Fruit fly (Drosophila melanogaster) whole organism, embryonic: ENCODE results near the gene CG13482.

Experiments
- Abd-B ChIP-seq: fragments of 200-800 bp; sonication (Bioruptor generic); optimal IDR thresholded peaks from 2 replicates; lab custom pipeline; 2018; ENCODE audit warnings: missing biosample characterization, mild to moderate bottlenecking, missing genetic modification characterization, moderate library complexity
- BtbVII ChIP-seq: fragments of 200-800 bp; sonication (Bioruptor generic); optimal IDR thresholded peaks from 3 replicates; lab custom pipeline; 2017; ENCODE audit warnings: missing biosample characterization, mild to moderate bottlenecking, missing genetic modification characterization
- CG11085 ChIP-seq: fragments of 200-800 bp; sonication (Bioruptor generic); IDR thresholded peaks from 2 replicates; pipeline ENCODE4 v1.3.6; 2022; ENCODE audit warnings: missing biosample characterization, missing genetic modification characterization
- CG14710 ChIP-seq: fragments of 200-800 bp; sonication (Bioruptor generic); optimal IDR thresholded peaks from 3 replicates; lab custom pipeline; 2019; ENCODE audit warnings: missing biosample characterization, mild to moderate bottlenecking, missing genetic modification characterization, moderate library complexity
- CG15479 ChIP-seq: fragments of 200-800 bp; sonication (Bioruptor generic); optimal IDR thresholded peaks from 3 replicates; lab custom pipeline; 2019; ENCODE audit warnings: missing biosample characterization, mild to moderate bottlenecking, missing genetic modification characterization, moderate library complexity
- CG17186 ChIP-seq: fragments of 200-800 bp; sonication (Bioruptor generic); optimal IDR thresholded peaks from 3 replicates; lab custom pipeline; 2017; ENCODE audit warnings: missing biosample characterization, missing genetic modification reagents, missing genetic modification characterization
- CG17612 ChIP-seq: fragments of 200-800 bp; sonication (Bioruptor generic); IDR thresholded peaks from 2 replicates; pipeline ENCODE4 v1.3.6; 2022; ENCODE audit warnings: missing biosample characterization, missing genetic modification characterization
- CG18599 ChIP-seq: fragments of 200-800 bp; sonication (Bioruptor generic); optimal IDR thresholded peaks from 3 replicates; lab custom pipeline; 2017; ENCODE audit warnings: missing biosample characterization, missing genetic modification characterization, mild to moderate bottlenecking, moderate library complexity, missing genetic modification reagents
- CG3281 ChIP-seq: fragments of 200-800 bp; sonication (Bioruptor generic); optimal IDR thresholded peaks from 3 replicates; lab custom pipeline; 2017; ENCODE audit warnings: missing biosample characterization, mild to moderate bottlenecking, missing genetic modification characterization
- CG3407 ChIP-seq: fragments of 200-800 bp; sonication (Bioruptor generic); optimal IDR thresholded peaks from 2 replicates; lab custom pipeline; 2018; ENCODE audit warnings: missing biosample characterization, mild to moderate bottlenecking, missing genetic modification characterization
- CG3838 ChIP-seq: fragments of 200-800 bp; sonication (Bioruptor generic); optimal IDR thresholded peaks from 3 replicates; lab custom pipeline; 2016; ENCODE audit warnings: missing biosample characterization, missing genetic modification characterization
- CG3995 ChIP-seq: fragments of 200-800 bp; sonication (Bioruptor generic); optimal IDR thresholded peaks from 3 replicates; lab custom pipeline; 2016; ENCODE audit warnings: missing biosample characterization, missing genetic modification characterization
- CG6689 ChIP-seq: fragments of 200-800 bp; sonication (Bioruptor generic); IDR thresholded peaks from 2 replicates; pipeline ENCODE4 v1.3.6; 2022; ENCODE audit warnings: missing biosample characterization, missing genetic modification characterization
- CG6765 ChIP-seq: fragments of 200-800 bp; sonication (Bioruptor generic); optimal IDR thresholded peaks from 3 replicates; lab custom pipeline; 2017; ENCODE audit warnings: missing biosample characterization, mild to moderate bottlenecking, missing genetic modification characterization
- CG6791 ChIP-seq: fragments of 200-800 bp; sonication (Bioruptor generic); IDR thresholded peaks from 3 replicates; pipeline ENCODE4 v1.3.6; 2022; ENCODE audit warnings: missing biosample characterization, missing genetic modification characterization; ENCODE audit not compliant: partially characterized antibody
- CG6854 ChIP-seq: fragments of 200-800 bp; sonication (Bioruptor generic); optimal IDR thresholded peaks from 3 replicates; lab custom pipeline; 2017; ENCODE audit warnings: missing biosample characterization, mild to moderate bottlenecking, missing genetic modification characterization
- CG7928 ChIP-seq: fragments of 200-800 bp; sonication (Bioruptor generic); optimal IDR thresholded peaks from 2 replicates; lab custom pipeline; 2017; ENCODE audit warnings: missing biosample characterization, mild to moderate bottlenecking, missing genetic modification characterization
- CG8281 ChIP-seq: fragments of 200-800 bp; sonication (Bioruptor generic); optimal IDR thresholded peaks from 2 replicates; lab custom pipeline; 2018; ENCODE audit warnings: missing biosample characterization, mild to moderate bottlenecking, missing genetic modification characterization, moderate library complexity
- CG8944 ChIP-seq: fragments of 200-800 bp; sonication (Bioruptor generic); optimal IDR thresholded peaks from 3 replicates; lab custom pipeline; 2016; ENCODE audit warnings: missing biosample characterization, missing genetic modification characterization
- D ChIP-seq, 2 experiments: fragments of 200-800 bp in 1 of 2; fragments of >200 bp in 1 of 2; sonication (Bioruptor generic) in 1 of 2; optimal IDR thresholded peaks; 2 replicates in 1 of 2; 3 replicates in 1 of 2; lab custom pipeline; 2017; ENCODE audit warnings: mild to moderate bottlenecking in 1 of 2, missing biosample characterization in 1 of 2, missing genetic modification characterization in 1 of 2, missing genetic modification reagents in 1 of 2
- Dbx ChIP-seq: fragments of 200-800 bp; sonication (Bioruptor generic); IDR thresholded peaks from 3 replicates; pipeline ENCODE4 v1.3.6; 2022; ENCODE audit warnings: missing biosample characterization, missing genetic modification characterization
- Fer2 ChIP-seq: fragments of 200-800 bp; sonication (Bioruptor generic); optimal IDR thresholded peaks from 2 replicates; lab custom pipeline; 2018; ENCODE audit warnings: missing biosample characterization, mild to moderate bottlenecking, missing genetic modification characterization, moderate library complexity
- HLH4C ChIP-seq: fragments of 200-800 bp; sonication (Bioruptor generic); IDR thresholded peaks from 3 replicates; pipeline ENCODE4 v1.3.6; 2022; ENCODE audit warnings: missing biosample characterization, missing genetic modification characterization; ENCODE audit not compliant: partially characterized antibody
- Hand ChIP-seq: fragments of 200-800 bp; sonication (Bioruptor generic); optimal IDR thresholded peaks from 2 replicates; lab custom pipeline; 2017; ENCODE audit warnings: mild to moderate bottlenecking, missing biosample characterization, missing genetic modification reagents, missing genetic modification characterization
- HmgD ChIP-seq: fragments of 200-800 bp; sonication (Bioruptor generic); optimal IDR thresholded peaks from 3 replicates; lab custom pipeline; 2016; ENCODE audit warnings: missing biosample characterization, missing genetic modification characterization
- Jarid2 ChIP-seq: fragments of 200-800 bp; sonication (Bioruptor generic); optimal IDR thresholded peaks from 3 replicates; lab custom pipeline; 2017; ENCODE audit warnings: mild to moderate bottlenecking, missing biosample characterization, missing genetic modification reagents, missing genetic modification characterization
- Nf-YB ChIP-seq: fragments of 200-800 bp; sonication (Bioruptor generic); optimal IDR thresholded peaks from 3 replicates; lab custom pipeline; 2019; ENCODE audit warnings: missing biosample characterization, mild to moderate bottlenecking, missing genetic modification characterization, moderate library complexity
- Oaz ChIP-seq: fragments of 200-800 bp; sonication (Bioruptor generic); IDR thresholded peaks from 2 replicates; pipeline ENCODE4 v1.3.6; 2022; ENCODE audit warnings: missing biosample characterization, missing genetic modification characterization
- PHDP ChIP-seq: fragments of 200-800 bp; sonication (Bioruptor generic); optimal IDR thresholded peaks from 3 replicates; lab custom pipeline; 2018; ENCODE audit warnings: missing biosample characterization, mild to moderate bottlenecking, missing genetic modification characterization, moderate library complexity
- Sry-β ChIP-seq: fragments of 200-800 bp; sonication (Bioruptor generic); optimal IDR thresholded peaks from 2 replicates; lab custom pipeline; 2018; ENCODE audit warnings: missing biosample characterization, mild to moderate bottlenecking, missing genetic modification characterization, moderate library complexity
- Stat92E ChIP-seq, 3 experiments: fragments of >200 bp in 2 of 3; fragments of 200-800 bp in 1 of 3; sonication (Bioruptor generic) in 1 of 3; optimal IDR thresholded peaks; 2 replicates each; lab custom pipeline; 2017 to 2019; ENCODE audit warnings: missing biosample characterization in 3 of 3, missing genetic modification characterization in 3 of 3, mild to moderate bottlenecking in 1 of 3, moderate library complexity in 1 of 3
- Taf1 ChIP-seq: fragments of 200-800 bp; sonication (Bioruptor generic); IDR thresholded peaks from 2 replicates; pipeline ENCODE4 v1.3.6; 2022; ENCODE audit warnings: missing biosample characterization, missing genetic modification characterization
- abd-A ChIP-seq: fragments of 200-800 bp; sonication (Bioruptor generic); optimal IDR thresholded peaks from 3 replicates; lab custom pipeline; 2019; ENCODE audit warnings: missing biosample characterization, mild to moderate bottlenecking, missing genetic modification characterization, moderate library complexity
- ato ChIP-seq: fragments of 200-800 bp; sonication (Bioruptor generic); IDR thresholded peaks from 2 replicates; pipeline ENCODE4 v1.3.6; 2022; ENCODE audit warnings: missing biosample characterization, missing genetic modification characterization; ENCODE audit not compliant: partially characterized antibody
- br ChIP-seq: fragments of >200 bp; optimal IDR thresholded peaks from 2 replicates; lab custom pipeline; 2017
- bsh ChIP-seq, 2 experiments: fragments of 200-800 bp; sonication (Bioruptor generic); optimal IDR thresholded peaks; 2 replicates each; lab custom pipeline; 2017 to 2018; ENCODE audit warnings: mild to moderate bottlenecking in 2 of 2, missing biosample characterization in 2 of 2, missing genetic modification characterization in 2 of 2, moderate library complexity in 1 of 2
- corto ChIP-seq: fragments of 200-800 bp; sonication (Bioruptor generic); optimal IDR thresholded peaks from 2 replicates; lab custom pipeline; 2016; ENCODE audit warnings: missing biosample characterization, mild to moderate bottlenecking, missing genetic modification characterization, moderate library complexity
- croc ChIP-seq: fragments of 200-800 bp; sonication (Bioruptor generic); conservative IDR thresholded peaks from 3 replicates; pipeline ENCODE4 v1.3.6; 2022; ENCODE audit warnings: missing biosample characterization, missing genetic modification characterization
- dati ChIP-seq: fragments of 200-800 bp; sonication (Bioruptor generic); IDR thresholded peaks from 2 replicates; pipeline ENCODE4 v1.3.6; 2022; ENCODE audit warnings: missing biosample characterization, missing genetic modification characterization
- gcm2 ChIP-seq: fragments of 200-800 bp; sonication (Bioruptor generic); optimal IDR thresholded peaks from 2 replicates; lab custom pipeline; 2016; ENCODE audit warnings: missing biosample characterization, missing genetic modification characterization
- kay ChIP-seq: fragments of 200-800 bp; sonication (Bioruptor generic); optimal IDR thresholded peaks from 2 replicates; lab custom pipeline; 2016; ENCODE audit warnings: missing biosample characterization, missing genetic modification characterization
- maf-S ChIP-seq: fragments of 200-800 bp; sonication (Bioruptor generic); optimal IDR thresholded peaks from 2 replicates; lab custom pipeline; 2016; ENCODE audit warnings: missing biosample characterization, missing genetic modification characterization
- peb ChIP-seq: fragments of 200-800 bp; sonication (Bioruptor generic); IDR thresholded peaks from 2 replicates; pipeline ENCODE4 v1.3.6; 2022; ENCODE audit warnings: missing biosample characterization, missing genetic modification characterization
- ro ChIP-seq: fragments of 200-800 bp; sonication (Bioruptor generic); IDR thresholded peaks from 2 replicates; pipeline ENCODE4 v1.3.6; 2022; ENCODE audit warnings: missing biosample characterization, missing genetic modification characterization
- slp2 ChIP-seq: fragments of 200-800 bp; sonication (Bioruptor generic); optimal IDR thresholded peaks from 2 replicates; lab custom pipeline; 2016; ENCODE audit warnings: missing biosample characterization, missing genetic modification characterization
- tna ChIP-seq: fragments of 200-800 bp; sonication (Bioruptor generic); IDR thresholded peaks from 2 replicates; pipeline ENCODE4 v1.3.6; 2022; ENCODE audit warnings: missing biosample characterization, missing genetic modification characterization; ENCODE audit not compliant: partially characterized antibody
- trh ChIP-seq: fragments of 200-800 bp; sonication (Bioruptor generic); optimal IDR thresholded peaks from 2 replicates; lab custom pipeline; 2016; ENCODE audit warnings: missing biosample characterization, missing genetic modification characterization
- vfl ChIP-seq: fragments of 200-800 bp; sonication (Bioruptor generic); optimal IDR thresholded peaks from 2 replicates; lab custom pipeline; 2016; ENCODE audit warnings: missing biosample characterization, missing genetic modification characterization
- vvl ChIP-seq: fragments of 200-800 bp; sonication (Bioruptor generic); IDR thresholded peaks from 2 replicates; pipeline ENCODE4 v1.3.6; 2022; ENCODE audit warnings: missing biosample characterization, missing genetic modification characterization

Gene CG13482

dm6 chr3L:14303848-14304247, 25.3 kb upstream of the CG13482 start (continued):
- TF ChIP-seq CG6854 (GFP tag; lab: Kevin White, UChicago) (peak; percentile 77), HLH4C (GFP tag; lab: Robert Waterston, UW) (no peak), CG6689 (GFP tag; lab: Robert Waterston, UW) (peak; percentile 95), CG17612 (GFP tag; lab: Robert Waterston, UW) (peak; percentile 81), PHDP (peak; percentile 92), maf-S (peak; percentile 90), kay (GFP tag; lab: Kevin White, UChicago) (peak; percentile 91), CG11085 (GFP tag; lab: Robert Waterston, UW) (peak; percentile 63; the same call in 1 of the 2 replicates), Taf1 (peak; percentile 64), HmgD (GFP tag; lab: Kevin White, UChicago) (peak; percentile 92), CG8281 (tag; lab: Kevin White, UChicago) (peak; percentile 75), corto (GFP tag; lab: Kevin White, UChicago) (peak; percentile 86), tna (GFP tag; lab: Robert Waterston, UW) (no peak), ato (GFP tag; lab: Robert Waterston, UW) (no peak), Abd-B (GFP tag; lab: Kevin White, UChicago) (peak; percentile 89), BtbVII (peak; percentile 74), CG3281 (GFP tag; lab: Kevin White, UChicago) (peak; percentile 64), Jarid2 (GFP tag; lab: Kevin White, UChicago) (peak; percentile 73), CG6791 (GFP tag; lab: Robert Waterston, UW) (no peak), ro (GFP tag; lab: Robert Waterston, UW) (peak; percentile 86), CG3838 (peak; percentile 74), CG18599 (peak; percentile 90), Fer2 (tag; lab: Kevin White, UChicago) (peak; percentile 66), Stat92E (GFP tag; optimal IDR thresholded peaks at IDR 0.05; lab: Kevin White, UChicago) (peak in 1 of 3 experiments; percentile 97), Nf-YB (peak; percentile 83), CG15479 (GFP tag; lab: Kevin White, UChicago) (peak; percentile 35), vvl (GFP tag; lab: Robert Waterston, UW) (peak; percentile 99), Dbx (GFP tag; lab: Robert Waterston, UW) (peak; percentile 71; the same call in 2 of the 3 replicates), br (lab: Kevin White, UChicago) (no peak), gcm2 (GFP tag; lab: Kevin White, UChicago) (peak; percentile 88), CG8944 (GFP tag; lab: Kevin White, UChicago) (peak; percentile 95), CG3407 (GFP tag; lab: Kevin White, UChicago) (peak; percentile 100), abd-A (peak; percentile 69), peb (GFP tag; lab: Robert Waterston, UW) (peak; percentile 96), croc (GFP tag; lab: Robert Waterston, UW) (peak; percentile 96), CG7928 (GFP tag; lab: Kevin White, UChicago) (peak; percentile 23), CG6765 (GFP tag; lab: Kevin White, UChicago) (peak; percentile 29), trh (GFP tag; lab: Kevin White, UChicago) (peak; percentile 80), bsh (GFP tag; optimal IDR thresholded peaks at IDR 0.05; lab: Kevin White, UChicago) (peak; percentile 80 to 99), vfl (GFP tag; lab: Kevin White, UChicago) (peak; percentile 61), D (optimal IDR thresholded peaks at IDR 0.05; lab: Kevin White, UChicago) (peak; percentile 46), D (GFP tag; optimal IDR thresholded peaks at IDR 0.05; lab: Kevin White, UChicago) (peak; percentile 98), CG14710 (tag; lab: Kevin White, UChicago) (peak; percentile 97), Hand (GFP tag; lab: Kevin White, UChicago) (peak; percentile 53), CG17186 (GFP tag; lab: Kevin White, UChicago) (peak; percentile 91), dati (GFP tag; lab: Robert Waterston, UW) (peak; percentile 87), Oaz (GFP tag; lab: Robert Waterston, UW) (peak; percentile 77), slp2 (peak; percentile 95), Sry-β (peak; percentile 74), CG3995 (peak; percentile 7)
